Fruit fly (Drosophila melanogaster): ENCODE data around the gene CG33189.

The CG33189 gene

DNA sequence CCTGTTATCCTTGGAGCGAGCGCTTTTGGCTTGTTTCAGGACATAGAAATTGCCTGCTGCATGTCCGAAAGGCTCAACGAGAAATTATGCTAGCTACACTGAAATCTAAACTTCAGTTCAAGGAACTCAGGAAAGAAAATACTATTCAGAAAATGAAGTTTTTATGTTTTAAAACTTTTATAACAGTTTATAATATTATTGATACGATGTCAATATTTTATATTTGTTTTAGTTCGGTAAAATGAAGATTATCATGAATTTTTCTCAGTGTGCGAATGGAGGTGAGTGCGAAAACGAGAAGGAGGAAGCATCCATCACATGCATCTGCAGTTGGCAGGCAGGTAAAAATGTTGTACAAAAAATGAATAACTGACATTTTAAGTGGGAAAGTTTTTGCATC is 34.2 kb downstream of the CG33189 start (continued):
- TF ChIP-seq CG8089 (GFP tag; optimal IDR thresholded peaks at IDR 0.05) (no peak), CG30431 (GFP tag; optimal IDR thresholded peaks at IDR 0.05) (peak; percentile 51), jigr1 (GFP tag; IDR thresholded peaks at IDR 0.05) (no peak), wdn (GFP tag; IDR thresholded peaks at IDR 0.05) (0 out of 2 replicates have a peak, but pooled peaks have one; percentile 4), CG32767 (GFP tag; IDR thresholded peaks at IDR 0.05) (no peak), CG17912 (GFP tag; optimal IDR thresholded peaks at IDR 0.05) (no peak), CG7556 (GFP tag; optimal IDR thresholded peaks at IDR 0.05) (peak; percentile 67), Xbp1 (GFP tag; optimal IDR thresholded peaks at IDR 0.05) (peak; percentile 66), salm (tag; optimal IDR thresholded peaks at IDR 0.05) (peak; percentile 51), CG13624 (GFP tag; optimal IDR thresholded peaks at IDR 0.05) (no peak), Dip3 (GFP tag; optimal IDR thresholded peaks at IDR 0.05) (no peak), stwl (tag; optimal IDR thresholded peaks at IDR 0.05) (peak; percentile 15), CG7839 (tag; optimal IDR thresholded peaks at IDR 0.05) (peak; percentile 65), dmrt99B (tag; optimal IDR thresholded peaks at IDR 0.05) (peak; percentile 76), oc (tag; optimal IDR thresholded peaks at IDR 0.05) (peak; percentile 38), CG14050 (GFP tag; IDR thresholded peaks at IDR 0.05) (peak; percentile 37; the same call in 1 of the 3 replicates), emc (GFP tag; optimal IDR thresholded peaks at IDR 0.05) (no peak), CG17359 (tag; optimal IDR thresholded peaks at IDR 0.05) (peak; percentile 67), kah (GFP tag; optimal IDR thresholded peaks at IDR 0.05) (no peak), Chrac-16 (GFP tag; optimal IDR thresholded peaks at IDR 0.05) (peak; percentile 48), CG10462 (GFP tag; optimal IDR thresholded peaks at IDR 0.05) (no peak), gfzf (GFP tag; optimal IDR thresholded peaks at IDR 0.05) (no peak), dati (GFP tag; IDR thresholded peaks at IDR 0.05) (no peak), Drgx (GFP tag; IDR thresholded peaks at IDR 0.05) (peak; percentile 81), HLH54F (GFP tag; optimal IDR thresholded peaks at IDR 0.05) (no peak), CG14014 (GFP tag; IDR thresholded peaks at IDR 0.05) (0 out of 2 replicates have a peak, but pooled peaks have one; percentile 23), sima (GFP tag; optimal IDR thresholded peaks at IDR 0.05) (no peak), CG4820 (GFP tag; optimal IDR thresholded peaks at IDR 0.05) (peak; percentile 65), GATAe (GFP tag; conservative IDR thresholded peaks at IDR 0.05) (no peak), CG3847 (GFP tag; IDR thresholded peaks at IDR 0.05) (no peak), dpn (GFP tag; optimal IDR thresholded peaks at IDR 0.05) (peak in 1 of 2 experiments; percentile 63), sc (optimal IDR thresholded peaks at IDR 0.05) (no peak), sc (GFP tag; optimal IDR thresholded peaks at IDR 0.05) (peak; percentile 41), fd64A (GFP tag; optimal IDR thresholded peaks at IDR 0.05) (no peak), sqz (GFP tag; optimal IDR thresholded peaks at IDR 0.05) (no peak), CG2712 (tag; optimal IDR thresholded peaks at IDR 0.05) (peak; percentile 76), pb (GFP tag; optimal IDR thresholded peaks at IDR 0.05) (no peak), pum (GFP tag; optimal IDR thresholded peaks at IDR 0.05) (no peak), CG9727 (GFP tag; optimal IDR thresholded peaks at IDR 0.05) (peak; percentile 74), CG10209 (GFP tag; optimal IDR thresholded peaks at IDR 0.05) (peak; percentile 53), slbo (GFP tag; IDR thresholded peaks at IDR 0.05) (peak; percentile 54; the same call in 1 of the 2 replicates), Nf-YA (GFP tag; IDR thresholded peaks at IDR 0.05) (peak; percentile 54), CG9215 (GFP tag; IDR thresholded peaks at IDR 0.05) (no peak), az2 (GFP tag; optimal IDR thresholded peaks at IDR 0.05) (peak; percentile 66), CG14710 (tag; optimal IDR thresholded peaks at IDR 0.05) (peak; percentile 70), CG9817 (tag; optimal IDR thresholded peaks at IDR 0.05) (no peak), CkIIα-i1 (GFP tag; IDR thresholded peaks at IDR 0.05) (no peak), nerfin-1 (tag; optimal IDR thresholded peaks at IDR 0.05) (no peak), Trl (optimal IDR thresholded peaks at IDR 0.05) (no peak), Trl (GFP tag; optimal IDR thresholded peaks at IDR 0.05) (no peak), CG13424 (tag; optimal IDR thresholded peaks at IDR 0.05) (peak; percentile 59), CG1529 (GFP tag; optimal IDR thresholded peaks at IDR 0.05) (peak; percentile 61), stc (GFP tag; IDR thresholded peaks at IDR 0.05) (peak; percentile 72)

Data from whole organism, embryonic.